Worm (Caenorhabditis elegans): ENCODE measurements around the gene F22B7.1.

Gene F22B7.1

DNA sequence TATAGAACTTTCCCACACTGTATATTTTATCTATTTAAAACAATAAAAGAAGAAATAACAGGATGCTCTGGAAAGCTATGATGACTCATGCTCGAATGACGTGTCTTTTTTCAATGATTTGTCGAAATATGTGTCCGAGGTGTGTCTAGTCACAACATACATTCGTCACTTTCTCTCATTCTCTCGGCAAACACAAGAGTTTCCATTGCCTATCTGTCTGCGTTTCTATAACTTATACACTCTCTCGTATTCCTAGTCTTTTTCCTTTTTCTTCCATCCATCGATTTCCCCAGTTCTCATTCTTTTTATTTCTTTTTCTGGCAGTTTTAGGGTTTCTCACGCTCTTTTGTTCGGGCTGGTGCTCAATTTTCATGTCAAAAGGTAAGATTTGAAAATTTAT is 31.5 kb downstream of the F22B7.1 start (continued):
- TF ChIP-seq nhr-84 (tag; optimal IDR thresholded peaks at IDR 0.05) (no peak), mdl-1 (tag; optimal IDR thresholded peaks at IDR 0.05) (no peak), egl-27 (tag; optimal IDR thresholded peaks at IDR 0.05) (no peak), egl-13 (tag; optimal IDR thresholded peaks at IDR 0.05) (no peak), dpl-1 (GFP tag; optimal IDR thresholded peaks at IDR 0.05) (peak in 1 of 3 experiments; percentile 24), nhr-19 (GFP tag; conservative IDR thresholded peaks at IDR 0.05) (no peak), ceh-82 (tag; optimal IDR thresholded peaks at IDR 0.05) (peak in 1 of 3 experiments; percentile 35), alr-1 (tag; optimal IDR thresholded peaks at IDR 0.05; ENCODE audit: borderline replicate concordance) (no peak), grh-1 (GFP tag; IDR thresholded peaks at IDR 0.05) (no peak), mep-1 (tag; optimal IDR thresholded peaks at IDR 0.05) (peak; percentile 14), fkh-4 (tag; optimal IDR thresholded peaks at IDR 0.05; ENCODE audit: borderline replicate concordance) (no peak), C34B4.2 (tag; optimal IDR thresholded peaks at IDR 0.05) (no peak), nhr-47 (tag; optimal IDR thresholded peaks at IDR 0.05) (peak; percentile 3), nhr-71 (tag; optimal IDR thresholded peaks at IDR 0.05) (peak; percentile 23), efl-3 (GFP tag; optimal IDR thresholded peaks at IDR 0.05) (no peak)

DNA sequence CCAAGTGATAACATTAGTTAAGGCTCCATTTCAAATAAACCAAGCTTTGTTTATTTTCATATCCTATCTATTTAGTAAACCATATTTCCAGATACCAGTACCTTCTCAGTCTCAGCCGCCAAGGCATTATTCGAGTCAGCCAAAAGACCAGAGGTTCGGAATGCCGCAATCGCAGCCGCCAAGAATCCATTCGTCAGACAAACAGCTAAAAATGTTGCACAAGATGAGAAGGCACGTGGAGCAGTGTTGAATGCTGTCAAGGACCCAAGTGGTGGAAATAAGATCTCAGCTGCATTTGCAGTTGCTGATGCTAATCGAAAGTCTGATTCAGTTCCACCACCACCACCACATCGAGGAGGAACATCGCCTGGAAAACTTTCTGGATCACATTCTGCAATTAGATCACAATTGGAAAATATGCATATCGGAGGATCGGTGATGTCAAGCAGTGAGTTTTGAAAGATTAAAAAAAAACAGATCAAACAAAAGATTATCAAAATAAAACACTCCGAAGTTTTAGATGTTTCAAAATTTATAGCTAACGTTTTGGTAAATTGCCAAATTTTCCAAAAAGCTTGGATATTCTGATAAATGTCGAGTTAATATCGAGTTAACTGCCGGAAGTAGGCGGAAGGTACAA is 32.2 kb downstream of the F22B7.1 start:
- no peak for TF ChIP-seq grh-1 (GFP tag; IDR thresholded peaks at IDR 0.05)
- TF ChIP-seq F16B12.6 (tag; optimal IDR thresholded peaks at IDR 0.05), result no peak
- no peak for TF ChIP-seq pag-3 (tag; optimal IDR thresholded peaks at IDR 0.05; ENCODE audit: borderline replicate concordance, insufficient read depth)
- TF ChIP-seq pqm-1 (tag; optimal IDR thresholded peaks at IDR 0.05), result no peak
- no peak for TF ChIP-seq C16A3.4 (tag; optimal IDR thresholded peaks at IDR 0.05)
- no peak for TF ChIP-seq nhr-71 (tag; optimal IDR thresholded peaks at IDR 0.05)
- no peak for TF ChIP-seq mep-1 (tag; optimal IDR thresholded peaks at IDR 0.05)
- no peak for TF ChIP-seq C34B4.2 (tag; optimal IDR thresholded peaks at IDR 0.05)
- no peak for TF ChIP-seq tbx-2 (tag; optimal IDR thresholded peaks at IDR 0.05)
- no peak for TF ChIP-seq nhr-12 (tag; optimal IDR thresholded peaks at IDR 0.05)
- no peak for TF ChIP-seq ceh-88 (GFP tag; IDR thresholded peaks at IDR 0.05)
- TF ChIP-seq mab-9 (GFP tag; IDR thresholded peaks at IDR 0.05), result no peak
- no peak for TF ChIP-seq aly-2 (tag; optimal IDR thresholded peaks at IDR 0.05)

DNA sequence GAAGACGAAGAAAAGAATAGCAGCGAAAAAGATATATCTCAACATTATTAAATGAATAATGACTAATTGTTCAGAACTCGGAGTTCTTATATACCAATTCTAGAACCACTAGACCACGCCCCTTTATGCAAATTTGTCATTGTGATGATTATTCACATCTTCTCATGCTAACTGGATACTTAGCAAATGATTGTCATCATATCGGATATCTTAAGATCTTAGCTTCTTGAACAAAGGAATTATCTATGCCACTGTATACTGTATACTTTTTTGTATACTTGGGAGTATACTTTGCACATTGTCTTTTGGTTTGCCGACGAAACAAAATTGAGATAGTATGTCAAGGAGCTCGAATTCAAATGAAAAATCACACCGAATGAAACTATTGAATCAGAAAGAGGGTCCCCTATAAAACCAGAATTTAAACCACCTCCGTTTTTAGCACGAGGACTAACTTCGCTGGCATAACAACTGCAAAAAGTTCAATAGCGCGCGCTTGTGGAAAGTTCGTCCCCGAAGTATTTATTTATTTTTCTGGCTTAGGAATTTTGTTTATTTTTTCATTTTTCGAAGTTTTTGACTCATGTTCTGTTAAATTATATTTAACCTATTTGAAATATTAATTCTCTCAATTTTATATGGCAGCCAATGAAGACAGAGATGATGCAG is 35.3 kb downstream of the F22B7.1 start, which contains the start of the genes sdz-1 and vps-33.1:
Gene sdz-1 (minus strand): TSS at position 51 of the 669 bp plus-strand sequence.
Gene vps-33.1 (plus strand): TSS at position 639 of the 669 bp plus-strand sequence.
- TF ChIP-seq ceh-8 (GFP tag; optimal IDR thresholded peaks at IDR 0.05), result no peak
- TF ChIP-seq dpl-1 (GFP tag; optimal IDR thresholded peaks at IDR 0.05), result peak; percentile 73 to 89 (median 83)
- TF ChIP-seq nhr-12 (tag; optimal IDR thresholded peaks at IDR 0.05), result no peak
- TF ChIP-seq unc-130 (tag; optimal IDR thresholded peaks at IDR 0.05), result peak; percentile 24
- peak; percentile 52 for TF ChIP-seq snu-23 (GFP tag; optimal IDR thresholded peaks at IDR 0.05)
- TF ChIP-seq ceh-82 (tag; optimal IDR thresholded peaks at IDR 0.05), result peak in 2 of 3 experiments; percentile 7 to 63
- no peak for TF ChIP-seq ama-1 (optimal IDR thresholded peaks at IDR 0.05)
- peak; percentile 91 for TF ChIP-seq rnt-1 (tag; optimal IDR thresholded peaks at IDR 0.05)
- no peak for TF ChIP-seq mef-2 (tag; optimal IDR thresholded peaks at IDR 0.05)
- TF ChIP-seq egl-27 (tag; optimal IDR thresholded peaks at IDR 0.05), result no peak
- no peak for TF ChIP-seq tlp-1 (tag; optimal IDR thresholded peaks at IDR 0.05)
- TF ChIP-seq unc-62 (GFP tag; optimal IDR thresholded peaks at IDR 0.05), result no peak
- no peak for TF ChIP-seq fos-1 (tag; optimal IDR thresholded peaks at IDR 0.05)
- TF ChIP-seq nhr-85 (tag), result peak; percentile 63
- TF ChIP-seq blmp-1 (tag; optimal IDR thresholded peaks at IDR 0.05), result peak; percentile 63
- peak; percentile 42 to 86 for TF ChIP-seq lsy-2 (tag; optimal IDR thresholded peaks at IDR 0.05)
- no peak for TF ChIP-seq unc-98 (GFP tag; IDR thresholded peaks at IDR 0.05)
- TF ChIP-seq elt-2 (tag; optimal IDR thresholded peaks at IDR 0.05), result no peak
- peak; percentile 34 for TF ChIP-seq nhr-20 (tag; optimal IDR thresholded peaks at IDR 0.05)
- peak; percentile 73 to 89 for TF ChIP-seq efl-1 (optimal IDR thresholded peaks at IDR 0.05)
- peak; percentile 90 to 98 for TF ChIP-seq efl-1 (GFP tag; optimal IDR thresholded peaks at IDR 0.05 in 1 of 2)
- TF ChIP-seq nhr-237 (tag; optimal IDR thresholded peaks at IDR 0.05), result no peak
- TF ChIP-seq nhr-77 (tag; optimal IDR thresholded peaks at IDR 0.05), result peak; percentile 3
- no peak for TF ChIP-seq pqm-1 (tag; optimal IDR thresholded peaks at IDR 0.05)
- TF ChIP-seq ceh-90 (tag; optimal IDR thresholded peaks at IDR 0.05), result peak; percentile 78
- peak; percentile 49 for TF ChIP-seq F16B12.6 (tag; optimal IDR thresholded peaks at IDR 0.05)
- TF ChIP-seq ztf-4 (tag; optimal IDR thresholded peaks at IDR 0.05), result no peak
- no peak for TF ChIP-seq Y116A8C.19 (tag; optimal IDR thresholded peaks at IDR 0.05; ENCODE audit: borderline replicate concordance)
- TF ChIP-seq sptf-1 (tag; optimal IDR thresholded peaks at IDR 0.05), result no peak
- no peak for TF ChIP-seq ceh-88 (GFP tag; IDR thresholded peaks at IDR 0.05)
- TF ChIP-seq nhr-71 (tag; optimal IDR thresholded peaks at IDR 0.05), result peak; percentile 61

All from whole organism, L1 larva.